Worm (Caenorhabditis elegans) whole organism, L4 larva: ENCODE measurements around the gene W04H10.1.

Experiments used
- D1046.2 ChIP-seq: fragments of 200-800 bp; sonication (Bioruptor generic); IDR thresholded peaks from 2 replicates; pipeline ENCODE4 v1.3.6; 2022; ENCODE audit warnings: missing genetic modification characterization, missing compliant biosample characterization
- F37D6.2 ChIP-seq: sonication (generic microtip); optimal IDR thresholded peaks from 2 replicates; lab custom pipeline; 2016; ENCODE audit warnings: mild to moderate bottlenecking, missing genetic modification characterization, missing compliant biosample characterization
- F44E2.7 ChIP-seq: fragments of 200-800 bp; sonication (Bioruptor generic); IDR thresholded peaks from 2 replicates; pipeline ENCODE4 v2.1.2; 2022; ENCODE audit warnings: missing genetic modification characterization, missing compliant biosample characterization
- F49E8.2 ChIP-seq: sonication (generic microtip); optimal IDR thresholded peaks from 2 replicates; lab custom pipeline; 2016; ENCODE audit warnings: missing compliant biosample characterization, mild to moderate bottlenecking, missing genetic modification characterization, borderline replicate concordance
- R02D3.7 ChIP-seq: fragments of 150-350 bp; sonication (generic microtip); optimal IDR thresholded peaks from 3 replicates; lab custom pipeline; 2014; ENCODE audit warnings: missing biosample characterization, missing genetic modification characterization
- T26A8.4 ChIP-seq: fragments of 200-800 bp; sonication (Bioruptor generic); IDR thresholded peaks from 2 replicates; pipeline ENCODE4 v1.3.6; 2022; ENCODE audit warnings: missing genetic modification characterization, missing compliant biosample characterization
- ZK337.2 ChIP-seq: fragments of 200-800 bp; sonication (Bioruptor generic); IDR thresholded peaks from 2 replicates; pipeline ENCODE4 v1.3.6; 2022; ENCODE audit warnings: missing genetic modification reagents, missing genetic modification characterization, missing compliant biosample characterization
- ZK546.5 ChIP-seq, 2 experiments: sonication (generic microtip); optimal IDR thresholded peaks; 2 replicates each; lab custom pipeline; 2017; ENCODE audit warnings: missing biosample characterization in 2 of 2, missing genetic modification characterization in 2 of 2
- aha-1 ChIP-seq: fragments of 150-350 bp; peaks from one replicate; lab custom pipeline; 2014; ENCODE audit warnings: missing biosample characterization, missing genetic modification characterization
- ceh-20 ChIP-seq: fragments of 200-800 bp; sonication (Bioruptor generic); IDR thresholded peaks from 2 replicates; pipeline ENCODE4 v1.3.6; 2022; ENCODE audit warnings: missing genetic modification reagents, missing genetic modification characterization, missing compliant biosample characterization
- ceh-62 ChIP-seq: sonication (generic microtip); optimal IDR thresholded peaks from 2 replicates; lab custom pipeline; 2017; ENCODE audit warnings: missing biosample characterization, missing genetic modification characterization
- daf-16 ChIP-seq, 3 experiments: sonication (generic microtip); optimal IDR thresholded peaks; 2 replicates each; lab custom pipeline; 2016 to 2017; ENCODE audit warnings: missing genetic modification characterization in 3 of 3, missing genetic modification reagents in 3 of 3, mild to moderate bottlenecking in 2 of 3, missing compliant biosample characterization in 2 of 3, missing biosample characterization in 1 of 3, moderate library complexity in 1 of 3
- dpl-1 ChIP-seq: fragments of 150-350 bp; optimal IDR thresholded peaks from 2 replicates; lab custom pipeline; 2014; ENCODE audit warnings: missing biosample characterization, missing genetic modification reagents, missing genetic modification characterization
- dve-1 ChIP-seq: sonication (generic microtip); optimal IDR thresholded peaks from 2 replicates; lab custom pipeline; 2017; ENCODE audit warnings: antibody characterized with exemption, mild to moderate bottlenecking, missing genetic modification characterization, missing compliant biosample characterization; ENCODE audit not compliant: insufficient read depth
- egl-27 ChIP-seq: sonication (generic microtip); optimal IDR thresholded peaks from 3 replicates; lab custom pipeline; 2017; ENCODE audit warnings: missing biosample characterization, missing genetic modification reagents, missing genetic modification characterization
- egl-43 ChIP-seq: fragments of 200-800 bp; sonication (Bioruptor generic); IDR thresholded peaks from 2 replicates; pipeline ENCODE4 v1.3.6; 2022; ENCODE audit warnings: missing genetic modification reagents, missing genetic modification characterization, missing compliant biosample characterization
- fkh-10 ChIP-seq: fragments of 150-350 bp; optimal IDR thresholded peaks from 2 replicates; lab custom pipeline; 2014; ENCODE audit warnings: missing biosample characterization, missing genetic modification reagents, missing genetic modification characterization
- gei-8 ChIP-seq: fragments of 200-800 bp; sonication (Bioruptor generic); optimal IDR thresholded peaks from 2 replicates; lab custom pipeline; 2018; ENCODE audit warnings: mild to moderate bottlenecking, missing genetic modification characterization, missing compliant biosample characterization
- hif-1 ChIP-seq, 2 experiments: sonication (generic microtip); optimal IDR thresholded peaks; 2 replicates each; lab custom pipeline; 2016 to 2017; ENCODE audit warnings: missing compliant biosample characterization in 2 of 2, missing genetic modification characterization in 2 of 2, missing genetic modification reagents in 2 of 2, missing genotype in 2 of 2, mild to moderate bottlenecking in 1 of 2
- hlh-11 ChIP-seq: fragments of 200-800 bp; sonication (Bioruptor generic); optimal IDR thresholded peaks from 2 replicates; lab custom pipeline; 2018; ENCODE audit warnings: mild to moderate bottlenecking, missing genetic modification characterization, missing compliant biosample characterization
- hmg-1.1 ChIP-seq: fragments of 200-800 bp; sonication (Bioruptor generic); IDR thresholded peaks from 2 replicates; pipeline ENCODE4 v1.3.6; 2022; ENCODE audit warnings: missing genetic modification reagents, missing genetic modification characterization, missing compliant biosample characterization
- lim-7 ChIP-seq: fragments of 200-800 bp; sonication (Bioruptor generic); IDR thresholded peaks from 2 replicates; pipeline ENCODE4 v1.3.6; 2022; ENCODE audit warnings: missing genetic modification characterization, missing compliant biosample characterization
- lin-1 ChIP-seq: fragments of 200-800 bp; sonication (Bioruptor generic); IDR thresholded peaks from 2 replicates; pipeline ENCODE4 v1.3.6; 2022; ENCODE audit warnings: missing genetic modification reagents, missing genetic modification characterization, missing compliant biosample characterization
- lin-13 ChIP-seq: fragments of 150-350 bp; optimal IDR thresholded peaks from 2 replicates; lab custom pipeline; 2014; ENCODE audit warnings: missing biosample characterization, missing genetic modification reagents, missing genetic modification characterization
- lin-29 ChIP-seq: fragments of 200-800 bp; sonication (Bioruptor generic); IDR thresholded peaks from 2 replicates; pipeline ENCODE4 v1.3.6; 2022; ENCODE audit warnings: missing genetic modification reagents, missing genetic modification characterization, missing compliant biosample characterization
- lsy-2 ChIP-seq, 2 experiments: fragments of 150-350 bp in 1 of 2; sonication (generic microtip) in 1 of 2; optimal IDR thresholded peaks; 2 replicates each; lab custom pipeline; 2014 to 2017; ENCODE audit warnings: missing biosample characterization in 2 of 2, missing genetic modification characterization in 2 of 2
- madf-5 ChIP-seq, 2 experiments: fragments of 200-800 bp; sonication (Bioruptor generic); IDR thresholded peaks; 2 replicates each; pipeline ENCODE4 v1.3.6; 2022; ENCODE audit warnings: missing compliant biosample characterization in 2 of 2, missing genetic modification characterization in 2 of 2
- mdl-1 ChIP-seq, 2 experiments: fragments of 150-350 bp in 1 of 2; sonication (generic microtip) in 1 of 2; optimal IDR thresholded peaks; 2 replicates each; lab custom pipeline; 2014 to 2017; ENCODE audit warnings: missing biosample characterization in 2 of 2, missing genetic modification characterization in 2 of 2
- mep-1 ChIP-seq: fragments of 150-350 bp; sonication (generic microtip); optimal IDR thresholded peaks from 3 replicates; lab custom pipeline; 2014; ENCODE audit warnings: missing biosample characterization, missing genetic modification characterization
- mes-2 ChIP-seq: sonication (generic microtip); optimal IDR thresholded peaks from 2 replicates; lab custom pipeline; 2016; ENCODE audit warnings: missing genotype, mild to moderate bottlenecking, missing genetic modification characterization, missing compliant biosample characterization; ENCODE audit not compliant: poor library complexity, severe bottlenecking
- mxl-3 ChIP-seq: fragments of 200-800 bp; sonication (Bioruptor generic); optimal IDR thresholded peaks from 2 replicates; lab custom pipeline; 2018; ENCODE audit warnings: mild to moderate bottlenecking, missing genetic modification characterization, missing compliant biosample characterization
- nhr-237 ChIP-seq: sonication (generic microtip); optimal IDR thresholded peaks from 2 replicates; lab custom pipeline; 2017; ENCODE audit warnings: missing biosample characterization, missing genetic modification characterization
- nhr-28 ChIP-seq: fragments of 150-350 bp; optimal IDR thresholded peaks from 2 replicates; lab custom pipeline; 2014; ENCODE audit warnings: missing biosample characterization, missing genetic modification characterization
- nhr-42 ChIP-seq: fragments of 200-800 bp; sonication (Bioruptor generic); IDR thresholded peaks from 2 replicates; pipeline ENCODE4 v1.3.6; 2022; ENCODE audit warnings: missing genetic modification characterization, missing compliant biosample characterization
- nhr-6 ChIP-seq: fragments of 150-350 bp; optimal IDR thresholded peaks from 2 replicates; lab custom pipeline; 2014; ENCODE audit warnings: missing biosample characterization, missing genetic modification characterization
- nhr-76 ChIP-seq: fragments of 150-350 bp; optimal IDR thresholded peaks from 2 replicates; lab custom pipeline; 2014; ENCODE audit warnings: missing biosample characterization, missing genetic modification characterization
- rbr-2 ChIP-seq: sonication (generic microtip); optimal IDR thresholded peaks from 2 replicates; lab custom pipeline; 2016; ENCODE audit warnings: missing genotype, missing genetic modification characterization, missing compliant biosample characterization
- saeg-2 ChIP-seq: fragments of 200-800 bp; sonication (Bioruptor generic); IDR thresholded peaks from 2 replicates; pipeline ENCODE4 v1.3.6; 2022; ENCODE audit warnings: missing genetic modification reagents, missing genetic modification characterization, missing compliant biosample characterization
- sdz-12 ChIP-seq: fragments of 200-800 bp; sonication (Bioruptor generic); optimal IDR thresholded peaks from 2 replicates; lab custom pipeline; 2018; ENCODE audit warnings: mild to moderate bottlenecking, missing genetic modification characterization, missing compliant biosample characterization
- set-16 ChIP-seq: fragments of 200-800 bp; sonication (Bioruptor generic); IDR thresholded peaks from 2 replicates; pipeline ENCODE4 v1.3.6; 2022; ENCODE audit warnings: missing genetic modification reagents, missing genetic modification characterization, missing compliant biosample characterization
- snpc-1.2 ChIP-seq: fragments of 200-800 bp; sonication (Bioruptor generic); IDR thresholded peaks from 2 replicates; pipeline ENCODE4 v1.3.6; 2022; ENCODE audit warnings: missing genetic modification reagents, missing genetic modification characterization, missing compliant biosample characterization
- tra-1 ChIP-seq: fragments of 200-800 bp; sonication (Bioruptor generic); IDR thresholded peaks from 2 replicates; pipeline ENCODE4 v1.3.6; 2022; ENCODE audit warnings: missing genetic modification reagents, missing genetic modification characterization, missing compliant biosample characterization
- unc-62 ChIP-seq, 3 experiments: fragments of 150-350 bp in 1 of 3; sonication (generic microtip); optimal IDR thresholded peaks in 2 of 3; peaks in 1 of 3; 1 replicate in 1 of 3; 2 replicates in 2 of 3; lab custom pipeline; 2014 to 2017; ENCODE audit warnings: missing biosample characterization in 3 of 3, missing genetic modification characterization in 3 of 3, missing genetic modification reagents in 3 of 3, missing genotype in 1 of 3
- zag-1 ChIP-seq: fragments of 150-350 bp; optimal IDR thresholded peaks from 2 replicates; lab custom pipeline; 2014; ENCODE audit warnings: missing biosample characterization, missing genetic modification characterization
- zfp-2 ChIP-seq: sonication (generic microtip); optimal IDR thresholded peaks from 2 replicates; lab custom pipeline; 2016; ENCODE audit warnings: mild to moderate bottlenecking, missing genetic modification characterization, missing compliant biosample characterization
- zip-11 ChIP-seq: fragments of 200-800 bp; sonication (Bioruptor generic); IDR thresholded peaks from 2 replicates; pipeline ENCODE4 v1.3.6; 2022; ENCODE audit warnings: missing genetic modification characterization, missing compliant biosample characterization
- ztf-7 ChIP-seq: fragments of 150-350 bp; optimal IDR thresholded peaks from 2 replicates; lab custom pipeline; 2014; ENCODE audit warnings: missing biosample characterization, missing genetic modification characterization

The W04H10.1 gene

DNA sequence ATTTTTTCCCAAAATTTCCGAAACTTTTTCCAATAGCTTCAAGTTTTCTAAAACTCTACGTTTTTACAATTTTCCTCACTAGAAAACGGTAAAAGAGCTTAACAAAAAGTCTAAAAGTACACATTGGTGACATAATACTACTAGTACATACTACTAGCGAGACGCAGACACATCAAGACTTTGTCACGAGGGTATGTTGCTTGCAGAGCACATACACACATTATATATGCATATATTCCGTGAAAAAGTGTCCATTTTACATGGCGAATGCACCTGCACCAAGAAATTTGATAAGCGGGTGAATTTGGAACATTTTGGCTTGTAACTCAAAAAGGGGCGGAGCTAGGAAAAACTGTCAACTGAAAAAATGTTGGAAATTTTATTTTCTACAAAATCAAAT, 7.6 kb upstream of the W04H10.1 start (continued):
- TF ChIP-seq gei-8 (GFP tag; lab: Kevin White, UChicago) = no peak
- no peak for TF ChIP-seq F44E2.7 (GFP tag; lab: Robert Waterston, UW)
- TF ChIP-seq zfp-2 (tag; lab: Kevin White, UChicago) = no peak
- TF ChIP-seq ZK337.2 (GFP tag; lab: Robert Waterston, UW) = no peak
- TF ChIP-seq T26A8.4 = no peak
- TF ChIP-seq mes-2 (tag; lab: Kevin White, UChicago) = peak; percentile 51
- no peak for TF ChIP-seq mxl-3
- TF ChIP-seq mep-1 = peak; percentile 42
- TF ChIP-seq hmg-1.1 (GFP tag; lab: Robert Waterston, UW) = peak; percentile 17; the same call in 1 of the 2 replicates
- TF ChIP-seq unc-62 (GFP tag; optimal IDR thresholded peaks at IDR 0.05 in 1 of 2; lab: Kevin White, UChicago) = no peak
- no peak for TF ChIP-seq unc-62 (tag; optimal IDR thresholded peaks at IDR 0.05; lab: Kevin White, UChicago)
- TF ChIP-seq ceh-20 (GFP tag; lab: Robert Waterston, UW) = no peak
- TF ChIP-seq ZK546.5 (tag; optimal IDR thresholded peaks at IDR 0.05; lab: Kevin White, UChicago) = no peak
- TF ChIP-seq fkh-10 (GFP tag; lab: Kevin White, UChicago) = no peak

DNA sequence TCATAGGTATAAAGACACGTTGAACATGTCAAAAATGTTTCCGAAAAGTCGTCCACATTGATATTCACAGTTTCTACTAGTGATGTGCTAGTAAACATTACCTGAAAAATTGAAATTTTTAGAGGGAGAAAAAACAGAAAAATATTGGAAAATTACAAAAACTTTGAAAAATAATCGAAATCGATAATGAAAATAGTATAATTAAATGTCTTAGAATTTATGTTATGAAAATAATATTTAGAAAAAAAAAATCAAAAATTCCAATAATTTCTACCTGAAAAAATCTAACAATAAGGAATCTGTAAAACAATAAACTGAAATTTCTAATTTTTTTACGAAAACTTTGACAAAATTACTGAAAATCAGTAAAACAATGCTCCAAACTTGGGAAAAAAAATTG, 6.8 kb upstream of the W04H10.1 start, which contains the start of gene nhl-3:
nhl-3 (minus strand) TSS at position 101 of the 400 bp plus-strand sequence.
- no peak for TF ChIP-seq lin-29 (GFP tag; lab: Robert Waterston, UW)
- TF ChIP-seq nhr-237 = no peak
- no peak for TF ChIP-seq ceh-62 (tag; lab: Kevin White, UChicago)
- TF ChIP-seq set-16 = no peak
- no peak for TF ChIP-seq D1046.2 (GFP tag; lab: Robert Waterston, UW)
- TF ChIP-seq snpc-1.2 (GFP tag; lab: Robert Waterston, UW) = no peak
- TF ChIP-seq nhr-76 = no peak

DNA sequence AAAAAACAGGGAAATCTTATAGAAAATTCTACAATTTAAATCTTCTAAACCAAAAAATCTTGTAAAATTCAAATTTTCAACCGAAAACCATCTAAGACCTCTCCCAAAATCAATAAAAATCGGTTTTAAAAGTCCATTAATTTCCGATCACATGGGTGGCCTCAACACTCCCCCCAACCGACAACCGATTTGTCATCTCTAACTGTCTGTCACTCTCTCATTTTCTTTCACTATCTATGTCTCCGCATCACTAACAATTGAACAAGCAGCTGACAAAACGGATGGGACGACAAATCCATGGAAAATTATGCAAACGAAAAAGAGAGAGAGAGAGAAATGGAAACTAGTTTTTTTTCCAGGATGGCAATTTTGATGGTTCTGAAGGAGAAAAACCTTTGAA, 5.9 kb upstream of the W04H10.1 start:
- TF ChIP-seq dpl-1 (GFP tag; lab: Kevin White, UChicago) (peak; percentile 19), zip-11 (GFP tag; lab: Robert Waterston, UW) (no peak), F49E8.2 (tag; lab: Kevin White, UChicago) (no peak), R02D3.7 (no peak), lin-1 (GFP tag; lab: Robert Waterston, UW) (no peak), sdz-12 (GFP tag; lab: Kevin White, UChicago) (no peak), lin-13 (GFP tag; lab: Kevin White, UChicago) (peak; percentile 55), egl-27 (tag; lab: Kevin White, UChicago) (no peak), tra-1 (GFP tag; lab: Robert Waterston, UW) (no peak), nhr-42 (no peak), snpc-1.2 (GFP tag; lab: Robert Waterston, UW) (no peak), mes-2 (tag; lab: Kevin White, UChicago) (no peak), aha-1 (tag; lab: Kevin White, UChicago) (peak; percentile 89), lim-7 (no peak), hif-1 (tag; optimal IDR thresholded peaks at IDR 0.05; lab: Kevin White, UChicago) (no peak), ceh-20 (GFP tag; lab: Robert Waterston, UW) (no peak), hlh-11 (tag; lab: Kevin White, UChicago) (peak; percentile 88), lsy-2 (tag; optimal IDR thresholded peaks at IDR 0.05; lab: Kevin White, UChicago) (peak in 1 of 2 experiments; percentile 68), F37D6.2 (tag; lab: Kevin White, UChicago) (no peak), rbr-2 (no peak), unc-62 (GFP tag; optimal IDR thresholded peaks at IDR 0.05 in 1 of 2; lab: Kevin White, UChicago) (peak in 1 of 2 experiments; percentile 96), unc-62 (tag; optimal IDR thresholded peaks at IDR 0.05; lab: Kevin White, UChicago) (no peak), nhr-28 (peak; percentile 61), ztf-7 (tag; lab: Kevin White, UChicago) (no peak), daf-16 (GFP tag; optimal IDR thresholded peaks at IDR 0.05; lab: Kevin White, UChicago) (no peak), daf-16 (tag; optimal IDR thresholded peaks at IDR 0.05; lab: Kevin White, UChicago) (no peak), madf-5 (GFP tag; IDR thresholded peaks at IDR 0.05; lab: Robert Waterston, UW) (no peak), zag-1 (tag; lab: Kevin White, UChicago) (no peak), ceh-62 (tag; lab: Kevin White, UChicago) (no peak), mdl-1 (tag; optimal IDR thresholded peaks at IDR 0.05; lab: Kevin White, UChicago) (peak in 1 of 2 experiments; percentile 80), nhr-6 (tag; lab: Kevin White, UChicago) (no peak), saeg-2 (GFP tag; lab: Robert Waterston, UW) (no peak), dve-1 (tag; lab: Kevin White, UChicago) (peak; percentile 45), egl-43 (GFP tag; lab: Robert Waterston, UW) (no peak)
